Worm (Caenorhabditis elegans) whole organism, L4/young adult: ENCODE data around the gene C07A9.13.

Experiments used
- W03F9.2 ChIP-seq: fragments of 150-350 bp; optimal IDR thresholded peaks from 2 replicates; lab custom pipeline; 2014; ENCODE audit warnings: missing biosample characterization, missing genetic modification characterization
- dao-5 ChIP-seq: sonication (generic microtip); optimal IDR thresholded peaks from 2 replicates; lab custom pipeline; 2016; ENCODE audit warnings: missing genotype, missing genetic modification characterization, moderate library complexity, missing compliant biosample characterization
- him-1 ChIP-seq: sonication (generic microtip); optimal IDR thresholded peaks from 2 replicates; lab custom pipeline; 2016; ENCODE audit warnings: missing genotype, missing genetic modification reagents, missing genetic modification characterization, missing compliant biosample characterization

- TF ChIP-seq him-1 (tag; lab: Kevin White, UChicago): no peak
- no peak for TF ChIP-seq dao-5
- no peak for TF ChIP-seq W03F9.2 (tag; lab: Kevin White, UChicago)
These were observed 19.1 kb upstream of the C07A9.13 start for ce11 chrIII:9700114-9700690.
